Fruit fly (Drosophila melanogaster) Kc167 (cell line): ENCODE data around the gene Hnf4.

Experiments
- Myc ChIP-seq: fragments of >200 bp; optimal IDR thresholded peaks from 2 replicates; lab custom pipeline; 2017; ENCODE audit warnings: missing external identifiers
- psq ChIP-seq: fragments of >200 bp; optimal IDR thresholded peaks from 2 replicates; lab custom pipeline; 2017; ENCODE audit warnings: missing external identifiers

dm6 chr2L:8678955-8679354 lies 30.5 kb downstream of the Hnf4 start:
- TF ChIP-seq psq: no peak
- TF ChIP-seq Myc (lab: Kevin White, UChicago): no peak
